Worm (Caenorhabditis elegans): Measurements from ENCODE around the gene M60.7.

M60.7 gene

ce11 chrX:8235994-8236393, 25.0 kb downstream of the M60.7 start, which contains the start of gene M60.4 (continued):
- TF ChIP-seq lsy-2 (tag; optimal IDR thresholded peaks at IDR 0.05) (peak in 1 of 2 experiments; percentile 36), ceh-32 (tag; optimal IDR thresholded peaks at IDR 0.05; ENCODE audit: poor library complexity) (no peak), spr-3 (GFP tag; optimal IDR thresholded peaks at IDR 0.05) (no peak), egl-27 (tag; optimal IDR thresholded peaks at IDR 0.05) (no peak), daf-16 (GFP tag; optimal IDR thresholded peaks at IDR 0.05) (peak in 1 of 2 experiments; percentile 94), daf-16 (tag; optimal IDR thresholded peaks at IDR 0.05) (peak; percentile 48), nhr-111 (GFP tag; optimal IDR thresholded peaks at IDR 0.05) (no peak), mes-2 (tag; optimal IDR thresholded peaks at IDR 0.05; ENCODE audit: poor library complexity, severe bottlenecking) (peak; percentile 17), sdz-12 (GFP tag; optimal IDR thresholded peaks at IDR 0.05) (no peak), lin-38 (GFP tag; IDR thresholded peaks at IDR 0.05) (no peak), ZK337.2 (GFP tag; IDR thresholded peaks at IDR 0.05) (no peak), dmd-6 (GFP tag; IDR thresholded peaks at IDR 0.05) (peak; percentile 64), egl-43 (GFP tag; IDR thresholded peaks at IDR 0.05) (no peak), dpl-1 (GFP tag; optimal IDR thresholded peaks at IDR 0.05) (no peak), ceh-20 (GFP tag; IDR thresholded peaks at IDR 0.05) (peak; percentile 55; the same call in 1 of the 2 replicates), nhr-42 (GFP tag; IDR thresholded peaks at IDR 0.05) (no peak), ceh-62 (tag; optimal IDR thresholded peaks at IDR 0.05) (no peak), snpc-4 (tag; optimal IDR thresholded peaks at IDR 0.05) (no peak), hif-1 (tag; optimal IDR thresholded peaks at IDR 0.05) (peak in 1 of 2 experiments; percentile 28), skn-1 (tag; optimal IDR thresholded peaks at IDR 0.05) (no peak), duxl-1 (tag; optimal IDR thresholded peaks at IDR 0.05; ENCODE audit: poor library complexity) (no peak), dve-1 (tag; optimal IDR thresholded peaks at IDR 0.05; ENCODE audit: insufficient read depth) (peak; percentile 43), lin-13 (GFP tag; optimal IDR thresholded peaks at IDR 0.05) (no peak), F49E8.2 (tag; optimal IDR thresholded peaks at IDR 0.05; ENCODE audit: borderline replicate concordance) (no peak), madf-9 (GFP tag; conservative IDR thresholded peaks at IDR 0.05) (no peak), saeg-2 (GFP tag; IDR thresholded peaks at IDR 0.05) (no peak), mxl-2 (GFP tag; conservative IDR thresholded peaks at IDR 0.05) (no peak), unc-62 (GFP tag; optimal IDR thresholded peaks at IDR 0.05 in 1 of 2) (peak in 1 of 2 experiments; percentile 100), unc-62 (tag; optimal IDR thresholded peaks at IDR 0.05) (no peak), nhr-76 (tag; optimal IDR thresholded peaks at IDR 0.05) (no peak), vab-7 (GFP tag; IDR thresholded peaks at IDR 0.05) (no peak), mdt-29 (GFP tag; IDR thresholded peaks at IDR 0.05) (no peak), R02D3.7 (tag; optimal IDR thresholded peaks at IDR 0.05) (no peak), dmd-9 (GFP tag; IDR thresholded peaks at IDR 0.05) (no peak), nhr-11 (tag; optimal IDR thresholded peaks at IDR 0.05) (peak; percentile 11), nhr-48 (tag; optimal IDR thresholded peaks at IDR 0.05) (no peak), daf-19 (GFP tag; conservative IDR thresholded peaks at IDR 0.05) (no peak), lin-29 (GFP tag; IDR thresholded peaks at IDR 0.05) (no peak), nhr-10 (tag; optimal IDR thresholded peaks at IDR 0.05) (no peak), set-16 (GFP tag; IDR thresholded peaks at IDR 0.05) (no peak), mxl-3 (GFP tag; optimal IDR thresholded peaks at IDR 0.05) (peak; percentile 57), hmg-1.1 (GFP tag; IDR thresholded peaks at IDR 0.05) (peak; percentile 47), fos-1 (tag; optimal IDR thresholded peaks at IDR 0.05) (no peak), lin-39 (tag; optimal IDR thresholded peaks at IDR 0.05) (no peak), nhr-41 (GFP tag; IDR thresholded peaks at IDR 0.05) (no peak), attf-4 (tag; optimal IDR thresholded peaks at IDR 0.05) (no peak), nhr-102 (tag; optimal IDR thresholded peaks at IDR 0.05) (no peak)
